Worm (Caenorhabditis elegans): ENCODE data around the gene rom-2.

rom-2 gene

DNA sequence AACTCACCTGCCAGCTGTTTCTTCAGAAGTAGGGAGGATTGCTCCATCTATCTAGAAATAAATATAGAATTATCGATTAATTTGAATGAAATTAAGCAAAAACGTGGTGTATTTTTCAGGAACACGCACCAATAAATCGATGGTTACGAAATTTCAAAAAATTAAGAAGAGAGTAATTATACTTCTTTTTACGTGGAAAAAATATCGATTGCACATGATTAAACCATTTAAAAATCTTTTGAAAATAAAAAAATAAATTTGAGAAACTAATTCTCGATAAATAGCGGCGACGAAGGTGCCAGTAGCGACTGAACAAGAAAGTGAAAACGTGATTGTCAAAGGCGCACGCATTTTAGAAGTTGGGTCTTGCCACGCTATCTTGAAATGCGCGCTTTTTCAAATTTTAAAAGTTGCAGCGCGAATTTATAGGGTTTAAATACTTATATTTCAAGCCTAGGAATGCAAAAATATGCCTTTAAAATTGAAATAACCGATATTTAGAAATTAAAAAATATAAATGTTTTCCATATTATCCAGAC, 35.7 kb upstream of the rom-2 start, which contains the start of gene ubc-7 (continued):
- TF ChIP-seq madf-6 (GFP tag; IDR thresholded peaks at IDR 0.05): peak; percentile 96
- no peak for TF ChIP-seq ztf-3 (GFP tag; optimal IDR thresholded peaks at IDR 0.05)
- peak; percentile 23 for TF ChIP-seq atf-7 (tag; optimal IDR thresholded peaks at IDR 0.05)
- peak; percentile 51 for TF ChIP-seq ama-1 (optimal IDR thresholded peaks at IDR 0.05)
- no peak for TF ChIP-seq ama-1 (GFP tag; optimal IDR thresholded peaks at IDR 0.05)

DNA sequence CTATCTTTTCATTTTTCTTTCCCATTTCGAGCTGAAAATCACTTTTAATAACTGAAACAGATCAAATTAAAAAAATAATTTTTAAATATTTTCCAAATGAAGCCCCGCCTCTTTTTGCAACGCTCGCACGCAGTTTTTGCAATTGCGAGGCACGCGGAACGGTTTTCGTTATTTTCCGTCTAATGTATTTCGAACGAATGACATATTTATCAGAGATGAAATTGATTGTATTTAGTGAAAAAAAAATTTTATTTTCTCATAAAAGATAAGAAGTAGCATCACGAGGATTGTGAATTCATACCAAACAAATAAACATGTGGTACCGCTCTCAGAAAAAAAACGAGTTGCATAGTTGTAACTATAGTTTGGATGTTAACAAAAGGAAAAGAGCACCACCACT, 34.4 kb upstream of the rom-2 start, which contains the start of gene rpac-19:
Gene rpac-19 (minus strand): TSS at position 31 of the 400 bp plus-strand sequence.
- peak; percentile 51; the same call in 1 of the 2 replicates for TF ChIP-seq ceh-100 (GFP tag; IDR thresholded peaks at IDR 0.05)
- TF ChIP-seq lag-1 (GFP tag; IDR thresholded peaks at IDR 0.05): no peak
- peak; percentile 28 for TF ChIP-seq nhr-90 (tag; optimal IDR thresholded peaks at IDR 0.05)
- TF ChIP-seq F22D6.2 (tag; optimal IDR thresholded peaks at IDR 0.05): peak; percentile 38
- TF ChIP-seq mcd-1 (GFP tag; IDR thresholded peaks at IDR 0.05): peak; percentile 78
- TF ChIP-seq xnd-1 (tag; optimal IDR thresholded peaks at IDR 0.05): peak; percentile 58
- peak; percentile 79 for TF ChIP-seq hrde-1 (tag; optimal IDR thresholded peaks at IDR 0.05; ENCODE audit: borderline replicate concordance)
- TF ChIP-seq ama-1 (optimal IDR thresholded peaks at IDR 0.05): peak; percentile 74
- TF ChIP-seq ama-1 (GFP tag; optimal IDR thresholded peaks at IDR 0.05): peak in 1 of 2 experiments; percentile 77
- peak; percentile 82 for TF ChIP-seq ekl-4 (GFP tag; IDR thresholded peaks at IDR 0.05)
- no peak for TF ChIP-seq B0019.2 (GFP tag; conservative IDR thresholded peaks at IDR 0.05)
- TF ChIP-seq lsy-27 (tag; optimal IDR thresholded peaks at IDR 0.05; ENCODE audit: borderline replicate concordance, insufficient read depth): no peak
- peak; percentile 64 for TF ChIP-seq atf-7 (tag; optimal IDR thresholded peaks at IDR 0.05)
- no peak for TF ChIP-seq egrh-3 (GFP tag; IDR thresholded peaks at IDR 0.05)
- no peak; the same call in 1 of the 2 replicates for TF ChIP-seq attf-3 (GFP tag; conservative IDR thresholded peaks at IDR 0.05)
- peak; percentile 58 for TF ChIP-seq lin-40 (tag; optimal IDR thresholded peaks at IDR 0.05)
- no peak for TF ChIP-seq bed-1 (GFP tag; IDR thresholded peaks at IDR 0.05)
- no peak for TF ChIP-seq ets-4 (GFP tag; optimal IDR thresholded peaks at IDR 0.05)
- peak; percentile 53; the same call in 1 of the 2 replicates for TF ChIP-seq let-526 (GFP tag; IDR thresholded peaks at IDR 0.05)
- TF ChIP-seq Y79H2A.3 (GFP tag; conservative IDR thresholded peaks at IDR 0.05): no peak; the same call in 1 of the 2 replicates
- TF ChIP-seq F49E8.2 (tag; optimal IDR thresholded peaks at IDR 0.05; ENCODE audit: insufficient read depth): peak; percentile 44
- TF ChIP-seq Y56A3A.18 (GFP tag; IDR thresholded peaks at IDR 0.05): no peak
- peak; percentile 57 for TF ChIP-seq T26A5.8 (tag; optimal IDR thresholded peaks at IDR 0.05)
- peak; percentile 53 for TF ChIP-seq F23B12.7 (tag; optimal IDR thresholded peaks at IDR 0.05; ENCODE audit: insufficient read depth)
- TF ChIP-seq F57A8.1 (GFP tag; optimal IDR thresholded peaks at IDR 0.05): no peak
- peak; percentile 31 for TF ChIP-seq mxl-1 (tag; optimal IDR thresholded peaks at IDR 0.05)
- TF ChIP-seq ztf-6 (GFP tag; IDR thresholded peaks at IDR 0.05): no peak
- peak; percentile 80 for TF ChIP-seq hsf-1 (GFP tag; IDR thresholded peaks at IDR 0.05)
- no peak for TF ChIP-seq nfya-2 (GFP tag; IDR thresholded peaks at IDR 0.05)
- TF ChIP-seq gei-17 (GFP tag; optimal IDR thresholded peaks at IDR 0.05): peak; percentile 37
- peak; percentile 30 for TF ChIP-seq mel-28 (tag; optimal IDR thresholded peaks at IDR 0.05; ENCODE audit: borderline replicate concordance)
- peak; percentile 13 for TF ChIP-seq B0035.1 (tag; optimal IDR thresholded peaks at IDR 0.05)
- peak; percentile 89 for TF ChIP-seq F10E7.11 (tag; optimal IDR thresholded peaks at IDR 0.05)
- peak; percentile 77 for TF ChIP-seq pha-4 (tag; optimal IDR thresholded peaks at IDR 0.05)
- peak; percentile 32 to 78 for TF ChIP-seq let-607 (tag; optimal IDR thresholded peaks at IDR 0.05)
- peak; percentile 73; the same call in 1 of the 2 replicates for TF ChIP-seq madf-3 (GFP tag; IDR thresholded peaks at IDR 0.05)
- peak; percentile 50 for TF ChIP-seq snpc-3.4 (tag; optimal IDR thresholded peaks at IDR 0.05)
- peak; percentile 42 for TF ChIP-seq zim-3 (tag; optimal IDR thresholded peaks at IDR 0.05)
- TF ChIP-seq D2030.7 (GFP tag; IDR thresholded peaks at IDR 0.05): peak; percentile 32; the same call in 1 of the 2 replicates
- no peak for TF ChIP-seq F39B2.1 (GFP tag; IDR thresholded peaks at IDR 0.05)
- peak; percentile 81 for TF ChIP-seq ZK185.1 (tag; optimal IDR thresholded peaks at IDR 0.05; ENCODE audit: poor library complexity, severe bottlenecking)
- TF ChIP-seq unc-62 (GFP tag; optimal IDR thresholded peaks at IDR 0.05): no peak
- TF ChIP-seq ztf-18 (tag; optimal IDR thresholded peaks at IDR 0.05): peak; percentile 75

All from whole organism, young adult.